Fruit fly (Drosophila melanogaster) whole organism, adult: ENCODE data around the gene CG16953.

Experiments used
- CG14711 ChIP-seq: fragments of 200-800 bp; sonication (Bioruptor generic); optimal IDR thresholded peaks from 2 replicates; lab custom pipeline; 2018; ENCODE audit warnings: missing biosample characterization, mild to moderate bottlenecking, missing genetic modification characterization, moderate library complexity
- CG1620 ChIP-seq: fragments of 200-800 bp; sonication (Bioruptor generic); optimal IDR thresholded peaks from 2 replicates; lab custom pipeline; 2016; ENCODE audit warnings: missing biosample characterization, missing genetic modification characterization
- CG33017 ChIP-seq: fragments of 200-800 bp; sonication (Bioruptor generic); optimal IDR thresholded peaks from 2 replicates; lab custom pipeline; 2018; ENCODE audit warnings: missing biosample characterization, mild to moderate bottlenecking, missing genetic modification characterization, moderate library complexity
- CG7101 ChIP-seq: fragments of 200-800 bp; sonication (Bioruptor generic); optimal IDR thresholded peaks from 2 replicates; lab custom pipeline; 2018; ENCODE audit warnings: missing biosample characterization, mild to moderate bottlenecking, missing genetic modification characterization, moderate library complexity
- Hr96 ChIP-seq: fragments of 200-800 bp; sonication (Bioruptor generic); optimal IDR thresholded peaks from 2 replicates; lab custom pipeline; 2016; ENCODE audit warnings: missing biosample characterization, missing genetic modification characterization
- Mnt ChIP-seq: fragments of 200-800 bp; sonication (Bioruptor generic); optimal IDR thresholded peaks from 2 replicates; lab custom pipeline; 2016; ENCODE audit warnings: missing biosample characterization, mild to moderate bottlenecking, missing genetic modification characterization
- cic ChIP-seq: fragments of 200-800 bp; sonication (Bioruptor generic); optimal IDR thresholded peaks from 2 replicates; lab custom pipeline; 2017; ENCODE audit warnings: missing biosample characterization, mild to moderate bottlenecking, missing genetic modification characterization, moderate library complexity
- cnc ChIP-seq, 2 experiments: fragments of >200 bp; optimal IDR thresholded peaks; 2 replicates each; lab custom pipeline; 2017
- kay ChIP-seq: fragments of 200-800 bp; sonication (Bioruptor generic); peaks from one replicate; lab custom pipeline; 2016; ENCODE audit warnings: missing biosample characterization, missing genetic modification characterization, borderline replicate concordance
- pad ChIP-seq: fragments of 200-800 bp; sonication (Bioruptor generic); optimal IDR thresholded peaks from 3 replicates; lab custom pipeline; 2017; ENCODE audit warnings: missing biosample characterization, missing genetic modification characterization, mild to moderate bottlenecking, moderate library complexity, missing genetic modification reagents
- toe ChIP-seq: fragments of 200-800 bp; sonication (Bioruptor generic); optimal IDR thresholded peaks from 2 replicates; lab custom pipeline; 2016; ENCODE audit warnings: missing biosample characterization, missing genetic modification characterization

DNA sequence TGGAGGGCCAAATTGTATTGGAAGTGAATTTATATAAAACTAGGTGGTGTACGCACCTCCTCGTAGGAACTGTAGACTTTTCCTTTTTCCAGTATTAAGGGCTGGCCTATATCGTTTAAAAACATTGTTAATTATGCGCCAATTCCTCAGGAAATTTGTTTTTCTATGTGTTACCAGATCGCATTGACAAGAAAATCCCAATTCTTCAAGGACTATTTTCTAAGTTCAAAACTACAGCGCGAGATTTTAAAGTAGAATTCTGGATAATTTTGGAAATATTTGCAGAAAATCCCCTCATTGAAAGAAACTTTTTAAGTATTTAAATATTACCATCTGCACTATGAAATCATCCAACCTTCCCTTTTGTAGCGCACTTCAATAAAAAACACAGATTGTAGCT, 4.3 kb downstream of the CG16953 start, which contains the start of gene CG34008:
- no peak for TF ChIP-seq CG14711 (tag; lab: Kevin White, UChicago)
- no peak for TF ChIP-seq CG1620
- no peak for TF ChIP-seq pad (GFP tag; lab: Kevin White, UChicago)
- no peak for TF ChIP-seq toe (GFP tag; lab: Kevin White, UChicago)
- TF ChIP-seq cnc (optimal IDR thresholded peaks at IDR 0.05; lab: Kevin White, UChicago): no peak
- no peak for TF ChIP-seq Hr96 (GFP tag; lab: Kevin White, UChicago)
- TF ChIP-seq cic (GFP tag; lab: Kevin White, UChicago): no peak
- TF ChIP-seq kay: no peak
- no peak for TF ChIP-seq Mnt (GFP tag; lab: Kevin White, UChicago)
- TF ChIP-seq CG7101: no peak
- TF ChIP-seq CG33017 (tag; lab: Kevin White, UChicago): no peak
